Worm (Caenorhabditis elegans): ENCODE measurements around the gene F41H10.2.
A peak's percentile ranks its signal among the peaks of the same experiment; 100 is the strongest.

- peak; percentile 30 for TF ChIP-seq tbx-2 (tag; optimal IDR thresholded peaks at IDR 0.05)
- TF ChIP-seq sox-4 (tag; optimal IDR thresholded peaks at IDR 0.05): no peak
- TF ChIP-seq pha-4 (tag; optimal IDR thresholded peaks at IDR 0.05): no peak
- no peak for TF ChIP-seq rnt-1 (tag; optimal IDR thresholded peaks at IDR 0.05)
- no peak for TF ChIP-seq odd-2 (tag; optimal IDR thresholded peaks at IDR 0.05)
- TF ChIP-seq C08G9.2 (tag; optimal IDR thresholded peaks at IDR 0.05): no peak
- no peak for TF ChIP-seq ttx-3 (tag; optimal IDR thresholded peaks at IDR 0.05)
- TF ChIP-seq madf-2 (tag; optimal IDR thresholded peaks at IDR 0.05): no peak
- TF ChIP-seq fkh-10 (GFP tag; optimal IDR thresholded peaks at IDR 0.05): no peak
- TF ChIP-seq C38D4.7 (GFP tag; optimal IDR thresholded peaks at IDR 0.05): no peak
- no peak for TF ChIP-seq dmd-4 (tag; optimal IDR thresholded peaks at IDR 0.05; ENCODE audit: borderline replicate concordance)
- TF ChIP-seq nhr-11 (tag; optimal IDR thresholded peaks at IDR 0.05): no peak
- no peak for TF ChIP-seq pqm-1 (tag; optimal IDR thresholded peaks at IDR 0.05)
- TF ChIP-seq ama-1 (optimal IDR thresholded peaks at IDR 0.05): no peak
Observed at ce11 chrIV:5394687-5395086, 13.3 kb downstream of the F41H10.2 start, which contains the start of the genes perm-3 and swsn-6.

Data from whole organism, late embryonic.